Worm (Caenorhabditis elegans) whole organism, L3 larva: ENCODE measurements around the gene T10D4.14.
A peak's percentile ranks its signal among the peaks of the same experiment; 100 is the strongest.

Experiments
- ZK546.5 ChIP-seq: sonication (generic microtip); optimal IDR thresholded peaks from 2 replicates; lab custom pipeline; 2017; ENCODE audit warnings: missing biosample characterization, missing genetic modification characterization
- ceh-16 ChIP-seq: sonication (generic microtip); optimal IDR thresholded peaks from 2 replicates; lab custom pipeline; 2017; ENCODE audit warnings: missing biosample characterization, missing genetic modification characterization
- ceh-82 ChIP-seq: fragments of 150-350 bp; optimal IDR thresholded peaks from 2 replicates; lab custom pipeline; 2014; ENCODE audit warnings: missing biosample characterization, missing genetic modification characterization
- ceh-9 ChIP-seq: sonication (generic microtip); optimal IDR thresholded peaks from 2 replicates; lab custom pipeline; 2018; ENCODE audit warnings: missing biosample characterization, missing genetic modification characterization
- egl-27 ChIP-seq: sonication (generic microtip); optimal IDR thresholded peaks from 4 replicates; lab custom pipeline; 2017; ENCODE audit warnings: missing biosample characterization, missing genetic modification reagents, missing genetic modification characterization
- egl-5 ChIP-seq: fragments of 150-350 bp; optimal IDR thresholded peaks from 2 replicates; lab custom pipeline; 2017; ENCODE audit warnings: missing biosample characterization, missing genetic modification reagents, missing genetic modification characterization, inconsistent platforms
- elt-1 ChIP-seq: fragments of 150-350 bp; optimal IDR thresholded peaks from 2 replicates; lab custom pipeline; 2014; ENCODE audit warnings: missing biosample characterization, missing genetic modification characterization
- elt-2 ChIP-seq: sonication (generic microtip); optimal IDR thresholded peaks from 2 replicates; lab custom pipeline; 2016; ENCODE audit warnings: missing genetic modification reagents, mild to moderate bottlenecking, missing genetic modification characterization, missing compliant biosample characterization
- elt-3 ChIP-seq, 3 experiments: fragments of 150-350 bp in 1 of 3; sonication (generic microtip) in 2 of 3; optimal IDR thresholded peaks; 2 replicates in 2 of 3; 4 replicates in 1 of 3; lab custom pipeline; 2014 to 2017; ENCODE audit warnings: missing biosample characterization in 3 of 3, missing genetic modification characterization in 3 of 3
- eor-1 ChIP-seq, 2 experiments: fragments of 150-350 bp; optimal IDR thresholded peaks; 2 replicates each; lab custom pipeline; 2014 to 2018; ENCODE audit warnings: missing biosample characterization in 2 of 2, missing genetic modification characterization in 2 of 2
- fkh-10 ChIP-seq: sonication (generic microtip); optimal IDR thresholded peaks from 2 replicates; lab custom pipeline; 2017; ENCODE audit warnings: missing biosample characterization, missing genetic modification reagents, missing genetic modification characterization
- hmg-11 ChIP-seq: sonication (generic microtip); optimal IDR thresholded peaks from 2 replicates; lab custom pipeline; 2016; ENCODE audit warnings: missing genetic modification characterization, missing compliant biosample characterization
- lin-15B ChIP-seq: fragments of 150-350 bp; optimal IDR thresholded peaks from 2 replicates; lab custom pipeline; 2014; ENCODE audit warnings: missing biosample characterization, missing genetic modification characterization
- lin-39 ChIP-seq: fragments of 150-350 bp; optimal IDR thresholded peaks from 2 replicates; lab custom pipeline; 2018; ENCODE audit warnings: missing biosample characterization, missing genetic modification reagents, missing genetic modification characterization
- mdl-1 ChIP-seq: fragments of 150-350 bp; optimal IDR thresholded peaks from 2 replicates; lab custom pipeline; 2014; ENCODE audit warnings: missing biosample characterization, missing genetic modification characterization
- mml-1 ChIP-seq: fragments of 150-350 bp; sonication (generic microtip); optimal IDR thresholded peaks from 3 replicates; lab custom pipeline; 2014; ENCODE audit warnings: missing biosample characterization, missing genetic modification characterization
- nfya-1 ChIP-seq: sonication (generic microtip); optimal IDR thresholded peaks from 2 replicates; lab custom pipeline; 2017; ENCODE audit warnings: missing genetic modification characterization, mild to moderate bottlenecking, missing compliant biosample characterization, antibody characterized with exemption, moderate library complexity; ENCODE audit not compliant: insufficient read depth
- nhr-11 ChIP-seq: fragments of 150-350 bp; optimal IDR thresholded peaks from 2 replicates; lab custom pipeline; 2014; ENCODE audit warnings: missing biosample characterization, missing genetic modification characterization
- nhr-12 ChIP-seq: fragments of 150-350 bp; optimal IDR thresholded peaks from 2 replicates; lab custom pipeline; 2014; ENCODE audit warnings: missing biosample characterization, missing genetic modification characterization
- nhr-23 ChIP-seq: fragments of 150-350 bp; optimal IDR thresholded peaks from 2 replicates; lab custom pipeline; 2014; ENCODE audit warnings: missing biosample characterization, missing genetic modification reagents, missing genetic modification characterization
- nhr-25 ChIP-seq: sonication (generic microtip); optimal IDR thresholded peaks from 2 replicates; lab custom pipeline; 2017; ENCODE audit warnings: missing biosample characterization, missing genetic modification characterization
- nhr-28 ChIP-seq: fragments of 150-350 bp; optimal IDR thresholded peaks from 2 replicates; lab custom pipeline; 2014; ENCODE audit warnings: missing biosample characterization, missing genetic modification characterization
- nhr-43 ChIP-seq: sonication (generic microtip); optimal IDR thresholded peaks from 2 replicates; lab custom pipeline; 2016; ENCODE audit warnings: mild to moderate bottlenecking, missing genetic modification characterization, missing compliant biosample characterization; ENCODE audit not compliant: poor library complexity, severe bottlenecking
- nhr-67 ChIP-seq: fragments of 150-350 bp; optimal IDR thresholded peaks from 2 replicates; lab custom pipeline; 2014; ENCODE audit warnings: missing biosample characterization, missing genetic modification characterization
- nhr-77 ChIP-seq: fragments of 150-350 bp; optimal IDR thresholded peaks from 2 replicates; lab custom pipeline; 2014; ENCODE audit warnings: missing biosample characterization, missing genetic modification characterization
- pha-4 ChIP-seq: fragments of 150-350 bp; optimal IDR thresholded peaks from 2 replicates; lab custom pipeline; 2014; ENCODE audit warnings: missing biosample characterization, missing genetic modification reagents, missing genetic modification characterization
- snpc-4 ChIP-seq: fragments of 150-350 bp; optimal IDR thresholded peaks from 2 replicates; lab custom pipeline; 2014; ENCODE audit warnings: missing biosample characterization, missing genetic modification characterization
- tbx-2 ChIP-seq: sonication (generic microtip); optimal IDR thresholded peaks from 2 replicates; lab custom pipeline; 2016; ENCODE audit warnings: mild to moderate bottlenecking, missing genetic modification characterization, missing compliant biosample characterization
- unc-39 ChIP-seq: sonication (generic microtip); optimal IDR thresholded peaks from 4 replicates; lab custom pipeline; 2017; ENCODE audit warnings: missing biosample characterization, missing genetic modification characterization
- unc-62 ChIP-seq: fragments of 150-350 bp; sonication (generic microtip); optimal IDR thresholded peaks from 4 replicates; lab custom pipeline; 2014; ENCODE audit warnings: missing biosample characterization, missing genetic modification reagents, missing genetic modification characterization
- ztf-4 ChIP-seq: fragments of 150-350 bp; optimal IDR thresholded peaks from 2 replicates; lab custom pipeline; 2014; ENCODE audit warnings: missing biosample characterization, missing genetic modification characterization

Gene T10D4.14

ce11 chrII:3126341-3126740 is 25.2 kb downstream of the T10D4.14 start, which contains the start of gene ins-19:
Gene ins-19, minus strand, starts transcription at chrII:3126441.
- no peak for TF ChIP-seq nhr-25 (tag; lab: Kevin White, UChicago)
- no peak for TF ChIP-seq nhr-23 (tag; lab: Kevin White, UChicago)
- TF ChIP-seq elt-3 (tag; optimal IDR thresholded peaks at IDR 0.05; lab: Kevin White, UChicago) = no peak

DNA sequence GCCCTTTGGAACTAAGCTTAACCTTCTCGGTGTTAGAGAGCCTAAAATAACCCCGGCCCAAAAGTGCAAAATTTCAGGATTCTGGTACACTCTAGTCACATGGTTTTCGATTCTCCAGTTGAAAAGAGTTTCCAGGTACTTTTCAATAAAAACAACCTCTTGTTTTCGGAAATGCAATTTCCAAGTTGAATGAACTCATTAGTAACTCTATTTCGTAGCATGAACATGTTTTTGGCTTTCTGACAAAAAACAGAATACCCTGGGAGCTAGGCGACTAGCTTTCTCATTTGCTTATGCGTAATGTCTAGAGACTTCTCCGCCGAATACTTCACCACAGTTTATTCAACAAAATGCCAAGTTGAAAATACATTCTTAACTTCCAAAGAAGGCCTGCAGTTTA is 28.3 kb downstream of the T10D4.14 start, which contains the start of gene srh-71:
TSS of gene srh-71 (plus strand) at position 301 of the 400 bp plus-strand sequence.
- no peak for TF ChIP-seq nfya-1 (tag; lab: Kevin White, UChicago)
- TF ChIP-seq elt-1 (tag; lab: Kevin White, UChicago) = no peak
- TF ChIP-seq nhr-43 (tag; lab: Kevin White, UChicago) = no peak
- TF ChIP-seq nhr-23 (tag; lab: Kevin White, UChicago) = no peak
- no peak for TF ChIP-seq egl-27

DNA sequence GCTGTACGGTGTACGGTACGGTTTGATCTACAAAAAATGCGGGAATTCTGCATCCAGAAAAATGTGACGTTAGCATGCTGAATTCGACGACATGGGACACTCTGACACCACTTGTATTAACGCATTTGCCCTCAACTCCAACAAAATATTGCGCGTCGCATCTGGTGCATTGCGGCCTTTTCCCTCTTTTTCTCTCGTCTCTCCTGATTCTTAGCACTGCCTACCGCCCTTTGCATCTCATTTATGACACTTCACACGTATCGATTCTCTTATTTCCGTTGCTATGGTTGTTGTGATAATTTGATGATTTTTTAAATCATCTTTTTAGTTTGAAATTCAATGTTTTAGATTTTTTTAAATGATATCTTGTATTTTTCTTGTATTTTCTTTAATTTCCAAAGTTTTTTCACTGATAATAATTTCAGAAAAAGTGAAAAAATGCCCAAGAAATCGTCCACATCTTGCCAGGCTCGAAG is 32.6 kb downstream of the T10D4.14 start, which contains the start of gene T10D4.6:
TSS of gene T10D4.6 (plus strand) at position 426 of the 476 bp plus-strand sequence.
- no peak for TF ChIP-seq egl-5 (tag; lab: Kevin White, UChicago)
- TF ChIP-seq eor-1 (tag; optimal IDR thresholded peaks at IDR 0.05; lab: Kevin White, UChicago) = no peak
- no peak for TF ChIP-seq unc-39
- no peak for TF ChIP-seq nhr-77 (tag; lab: Kevin White, UChicago)
- peak; percentile 84 for TF ChIP-seq hmg-11 (tag; lab: Kevin White, UChicago)
- no peak for TF ChIP-seq ceh-82 (tag; lab: Kevin White, UChicago)
- TF ChIP-seq nhr-67 = no peak
- TF ChIP-seq ceh-16 (tag; lab: Kevin White, UChicago) = no peak
- TF ChIP-seq lin-15B (tag; lab: Kevin White, UChicago) = peak; percentile 7
- TF ChIP-seq lin-39 (tag; lab: Kevin White, UChicago) = peak; percentile 8
- TF ChIP-seq ceh-9 (tag; lab: Kevin White, UChicago) = no peak
- no peak for TF ChIP-seq elt-2 (tag; lab: Kevin White, UChicago)
- no peak for TF ChIP-seq fkh-10 (GFP tag; lab: Kevin White, UChicago)
- TF ChIP-seq pha-4 (tag; lab: Kevin White, UChicago) = peak; percentile 56
- no peak for TF ChIP-seq mml-1 (tag; lab: Kevin White, UChicago)
- TF ChIP-seq tbx-2 (tag; lab: Kevin White, UChicago) = no peak
- TF ChIP-seq, all 47 proteins: peak for 4

DNA sequence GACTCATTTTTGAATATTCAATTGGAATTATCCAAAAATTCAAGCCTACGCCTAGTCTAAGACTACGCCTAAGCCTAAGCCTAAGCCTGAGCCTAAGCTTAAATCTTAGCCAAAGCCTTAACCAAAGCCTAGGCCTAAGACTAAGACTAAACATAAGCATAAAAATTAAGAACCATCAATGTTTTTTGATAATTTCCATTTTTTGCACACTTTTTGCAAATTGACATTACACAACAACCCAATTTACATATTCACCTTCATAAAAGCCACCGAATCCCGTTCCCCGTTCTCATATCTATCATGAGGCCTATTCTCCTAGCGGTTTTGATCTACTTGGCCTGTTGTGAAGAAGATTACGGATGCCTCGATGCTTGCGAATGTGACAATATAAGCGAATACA is 34.0 kb downstream of the T10D4.14 start, which contains the start of gene T10D4.7:
TSS of gene T10D4.7 (plus strand) at position 301 of the 400 bp plus-strand sequence.
- TF ChIP-seq nhr-23 (tag; lab: Kevin White, UChicago) = no peak
- TF ChIP-seq ceh-82 (tag; lab: Kevin White, UChicago) = no peak
- no peak for TF ChIP-seq mdl-1 (tag; lab: Kevin White, UChicago)
- no peak for TF ChIP-seq nhr-12 (tag; lab: Kevin White, UChicago)
- TF ChIP-seq nhr-77 (tag; lab: Kevin White, UChicago) = no peak
- TF ChIP-seq, all 47 proteins: peak for 0

DNA sequence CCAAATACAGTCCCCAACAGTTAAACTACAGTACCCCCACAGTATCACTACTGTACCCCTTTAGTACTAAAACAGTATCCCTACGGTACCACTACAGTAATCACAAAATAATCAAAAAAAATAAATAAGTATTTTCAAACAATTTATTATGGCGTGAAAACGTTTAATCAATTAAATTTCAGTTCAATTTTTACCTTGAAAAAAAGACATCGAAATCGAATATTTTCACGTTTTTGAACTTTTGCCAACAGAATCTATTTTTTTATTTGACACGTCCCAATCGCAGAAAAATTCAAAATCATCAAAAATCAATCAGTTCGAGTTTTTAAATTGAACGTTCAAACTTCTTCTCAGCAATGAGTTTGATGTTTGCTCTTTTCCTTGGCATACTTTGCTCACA is 37.6 kb downstream of the T10D4.14 start, which contains the start of gene clec-123:
TSS of gene clec-123 (plus strand) at position 301 of the 400 bp plus-strand sequence.
- TF ChIP-seq ztf-4 (tag; lab: Kevin White, UChicago) (no peak), ceh-82 (tag; lab: Kevin White, UChicago) (no peak), unc-62 (GFP tag; lab: Kevin White, UChicago) (no peak), elt-1 (tag; lab: Kevin White, UChicago) (no peak), snpc-4 (no peak), egl-5 (tag; lab: Kevin White, UChicago) (no peak), elt-2 (tag; lab: Kevin White, UChicago) (no peak), nhr-25 (tag; lab: Kevin White, UChicago) (no peak), hmg-11 (tag; lab: Kevin White, UChicago) (no peak), tbx-2 (tag; lab: Kevin White, UChicago) (no peak), ZK546.5 (tag; lab: Kevin White, UChicago) (no peak), nhr-11 (tag; lab: Kevin White, UChicago) (no peak), nhr-67 (no peak), ceh-9 (tag; lab: Kevin White, UChicago) (no peak), nhr-23 (tag; lab: Kevin White, UChicago) (no peak), nhr-28 (tag; lab: Kevin White, UChicago) (no peak)
